Worm (Caenorhabditis elegans): ENCODE measurements around the gene fbxa-196.

DNA sequence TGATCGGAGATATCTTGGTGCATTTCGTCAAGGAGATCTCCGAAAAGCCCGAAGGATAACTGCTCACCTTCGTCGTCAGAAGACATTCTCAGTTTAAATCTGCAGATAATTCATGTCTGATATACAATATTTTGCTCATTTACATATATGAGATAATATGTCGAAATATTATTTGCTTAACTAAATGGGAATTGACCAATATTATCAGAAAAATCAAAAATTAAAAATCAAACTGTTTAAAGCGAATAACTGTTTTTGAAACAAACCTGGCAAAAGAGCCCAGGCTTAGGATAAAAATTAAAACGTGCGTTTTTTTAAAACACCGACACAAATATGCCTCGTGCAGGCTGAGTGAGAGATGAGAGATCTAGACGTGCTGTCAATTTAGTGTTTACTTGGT is 6.8 kb upstream of the fbxa-196 start, which contains the start of gene T05H4.15:
- no peak for TF ChIP-seq ZK546.5 (tag; optimal IDR thresholded peaks at IDR 0.05)
- TF ChIP-seq nhr-77 (tag; optimal IDR thresholded peaks at IDR 0.05): no peak
- TF ChIP-seq ceh-82 (tag; optimal IDR thresholded peaks at IDR 0.05): no peak
- TF ChIP-seq aly-2 (tag; optimal IDR thresholded peaks at IDR 0.05): no peak
- no peak for TF ChIP-seq ama-1 (optimal IDR thresholded peaks at IDR 0.05)
- no peak for TF ChIP-seq lsy-2 (tag; optimal IDR thresholded peaks at IDR 0.05)
- TF ChIP-seq snpc-4 (tag; optimal IDR thresholded peaks at IDR 0.05): no peak
- TF ChIP-seq egl-27 (tag; optimal IDR thresholded peaks at IDR 0.05): no peak

Measured in whole organism, L2 larva.